Fruit fly (Drosophila melanogaster) whole organism, wandering third instar larva: Measurements from ENCODE around the gene spz4.
A peak's percentile ranks its signal among the peaks of the same experiment; 100 is the strongest.

ENCODE experiments used
- Abd-B ChIP-seq: fragments of >200 bp; optimal IDR thresholded peaks from 2 replicates; lab custom pipeline; 2017; ENCODE audit warnings: missing biosample characterization, missing genetic modification characterization
- CG32264 ChIP-seq: fragments of 200-800 bp; sonication (Bioruptor generic); optimal IDR thresholded peaks from 2 replicates; lab custom pipeline; 2016; ENCODE audit warnings: missing biosample characterization, missing genetic modification characterization
- CG9705 ChIP-seq: fragments of 200-800 bp; sonication (Bioruptor generic); optimal IDR thresholded peaks from 2 replicates; lab custom pipeline; 2018; ENCODE audit warnings: missing biosample characterization, mild to moderate bottlenecking, missing genetic modification characterization
- CrebA ChIP-seq: fragments of 200-800 bp; sonication (Bioruptor generic); optimal IDR thresholded peaks from 2 replicates; lab custom pipeline; 2016; ENCODE audit warnings: missing biosample characterization, mild to moderate bottlenecking, missing genetic modification characterization, borderline replicate concordance
- Dfd ChIP-seq: fragments of >200 bp; optimal IDR thresholded peaks from 2 replicates; lab custom pipeline; 2017; ENCODE audit warnings: missing biosample characterization, missing genetic modification characterization
- Dif ChIP-seq: fragments of 200-275, 200-300 bp; sonication (Bioruptor generic); optimal IDR thresholded peaks from 2 replicates; lab custom pipeline; 2018; ENCODE audit warnings: missing biosample characterization, missing genetic modification characterization; ENCODE audit not compliant: partially characterized antibody
- GATAd ChIP-seq: sonication (Bioruptor generic); optimal IDR thresholded peaks from 2 replicates; lab custom pipeline; 2016; ENCODE audit warnings: missing biosample characterization, missing genetic modification characterization
- HLH106 ChIP-seq: fragments of 200-800 bp; optimal IDR thresholded peaks from 3 replicates; lab custom pipeline; 2019; ENCODE audit warnings: missing biosample characterization, mild to moderate bottlenecking, missing genetic modification characterization, moderate library complexity
- Hnf4 ChIP-seq: fragments of 200-800 bp; sonication (Bioruptor generic); optimal IDR thresholded peaks from 2 replicates; lab custom pipeline; 2016; ENCODE audit warnings: missing biosample characterization, mild to moderate bottlenecking, missing genetic modification characterization
- Hr78 ChIP-seq: fragments of >200 bp; optimal IDR thresholded peaks from 2 replicates; lab custom pipeline; 2017; ENCODE audit warnings: missing biosample characterization, missing genetic modification characterization
- Hr83 ChIP-seq: fragments of 200-300 bp; sonication (Bioruptor generic); optimal IDR thresholded peaks from 2 replicates; lab custom pipeline; 2016; ENCODE audit warnings: missing biosample characterization, mild to moderate bottlenecking, missing genetic modification characterization, moderate library complexity; ENCODE audit not compliant: poor library complexity, severe bottlenecking
- Jra ChIP-seq: sonication (Bioruptor generic); optimal IDR thresholded peaks from 2 replicates; lab custom pipeline; 2016; ENCODE audit warnings: missing biosample characterization, missing genetic modification characterization
- Mio ChIP-seq: sonication (Bioruptor generic); optimal IDR thresholded peaks from 2 replicates; lab custom pipeline; 2016; ENCODE audit warnings: missing biosample characterization, missing genetic modification characterization
- Myc ChIP-seq: fragments of >200 bp; optimal IDR thresholded peaks from 2 replicates; lab custom pipeline; 2017
- N ChIP-seq: fragments of >200 bp; optimal IDR thresholded peaks from 2 replicates; lab custom pipeline; 2018; ENCODE audit warnings: missing biosample characterization, missing external identifiers, missing genetic modification characterization
- OdsH ChIP-seq: fragments of 200-800 bp; sonication (Bioruptor generic); optimal IDR thresholded peaks from 2 replicates; lab custom pipeline; 2016; ENCODE audit warnings: missing biosample characterization, mild to moderate bottlenecking, missing genetic modification characterization
- Rel ChIP-seq, 2 experiments: fragments of 200-800 bp; sonication (Bioruptor generic) in 1 of 2; optimal IDR thresholded peaks; 2 replicates in 1 of 2; 3 replicates in 1 of 2; lab custom pipeline; 2016 to 2019; ENCODE audit warnings: mild to moderate bottlenecking in 2 of 2, missing biosample characterization in 2 of 2, missing genetic modification characterization in 2 of 2, moderate library complexity in 1 of 2
- Vsx2 ChIP-seq: fragments of 200-300, 225-300 bp; sonication (Bioruptor generic); optimal IDR thresholded peaks from 2 replicates; lab custom pipeline; 2018; ENCODE audit warnings: missing biosample characterization, missing genetic modification characterization; ENCODE audit not compliant: partially characterized antibody
- br ChIP-seq: fragments of 200-800 bp; sonication (Bioruptor generic); optimal IDR thresholded peaks from 2 replicates; lab custom pipeline; 2016; ENCODE audit warnings: missing biosample characterization, missing genetic modification characterization
- brk ChIP-seq: fragments of 200-800 bp; sonication (Bioruptor generic); optimal IDR thresholded peaks from 2 replicates; lab custom pipeline; 2016; ENCODE audit warnings: missing biosample characterization, mild to moderate bottlenecking, missing genetic modification characterization
- dl ChIP-seq, 2 experiments: fragments of 175-275, 200-275 bp in 1 of 2; fragments of 200-275 bp in 1 of 2; sonication (Bioruptor generic); optimal IDR thresholded peaks; lab custom pipeline; 2018; ENCODE audit warnings: mild to moderate bottlenecking in 2 of 2, missing biosample characterization in 2 of 2, missing genetic modification characterization in 2 of 2, moderate library complexity in 2 of 2; ENCODE audit not compliant: partially characterized antibody in 2 of 2, insufficient read depth in 1 of 2
- dmrt93B ChIP-seq: fragments of 200-800 bp; sonication (Bioruptor generic); optimal IDR thresholded peaks from 2 replicates; lab custom pipeline; 2018; ENCODE audit warnings: missing biosample characterization, mild to moderate bottlenecking, missing genetic modification characterization
- dsf ChIP-seq: sonication (Bioruptor generic); optimal IDR thresholded peaks from 2 replicates; lab custom pipeline; 2016; ENCODE audit warnings: missing biosample characterization, missing genetic modification characterization, borderline replicate concordance
- ey ChIP-seq: fragments of 200-800 bp; sonication (Bioruptor generic); optimal IDR thresholded peaks from 2 replicates; lab custom pipeline; 2016; ENCODE audit warnings: missing biosample characterization, missing genetic modification characterization
- foxo ChIP-seq, 2 experiments: fragments of 200-800 bp; sonication (Bioruptor generic); optimal IDR thresholded peaks; 2 replicates in 1 of 2; 3 replicates in 1 of 2; lab custom pipeline; 2016 to 2017; ENCODE audit warnings: missing biosample characterization in 2 of 2, missing genetic modification characterization in 2 of 2
- fru ChIP-seq: fragments of 200-800 bp; sonication (Bioruptor generic); optimal IDR thresholded peaks from 3 replicates; lab custom pipeline; 2016; ENCODE audit warnings: missing biosample characterization, mild to moderate bottlenecking, missing genetic modification characterization
- h ChIP-seq: fragments of 200-800 bp; sonication (Bioruptor generic); optimal IDR thresholded peaks from 3 replicates; lab custom pipeline; 2016; ENCODE audit warnings: missing biosample characterization, mild to moderate bottlenecking, missing genetic modification characterization
- jim ChIP-seq: fragments of 175-275, 200-325 bp; sonication (Bioruptor generic); optimal IDR thresholded peaks from 2 replicates; lab custom pipeline; 2016; ENCODE audit warnings: missing biosample characterization, mild to moderate bottlenecking, missing genetic modification characterization
- pan ChIP-seq: fragments of >200 bp; optimal IDR thresholded peaks from 2 replicates; lab custom pipeline; 2017
- psq ChIP-seq: fragments of 200-800 bp; sonication (Bioruptor generic); optimal IDR thresholded peaks from 3 replicates; lab custom pipeline; 2017; ENCODE audit warnings: missing biosample characterization, mild to moderate bottlenecking, missing genetic modification characterization, moderate library complexity
- rgr ChIP-seq: fragments of 200-800 bp; sonication (Bioruptor generic); optimal IDR thresholded peaks from 3 replicates; lab custom pipeline; 2016; ENCODE audit warnings: missing biosample characterization, mild to moderate bottlenecking, missing genetic modification characterization
- sage ChIP-seq: fragments of 200-800 bp; sonication (Bioruptor generic); optimal IDR thresholded peaks from 2 replicates; lab custom pipeline; 2016; ENCODE audit warnings: missing biosample characterization, mild to moderate bottlenecking, missing genetic modification characterization
- sv ChIP-seq: fragments of 200-800 bp; sonication (Bioruptor generic); optimal IDR thresholded peaks from 3 replicates; lab custom pipeline; 2016; ENCODE audit warnings: missing biosample characterization, missing genetic modification characterization
- tai ChIP-seq: sonication (Bioruptor generic); optimal IDR thresholded peaks from 2 replicates; lab custom pipeline; 2016; ENCODE audit warnings: missing biosample characterization, missing genetic modification characterization
- usp ChIP-seq: fragments of >200 bp; optimal IDR thresholded peaks from 2 replicates; lab custom pipeline; 2017; ENCODE audit warnings: missing biosample characterization, missing genetic modification characterization
- woc ChIP-seq: sonication (Bioruptor generic); optimal IDR thresholded peaks from 2 replicates; lab custom pipeline; 2016; ENCODE audit warnings: missing biosample characterization, mild to moderate bottlenecking, missing genetic modification characterization

Gene spz4

dm6 chr2L:11502698-11503097, 1.2 kb downstream of the spz4 start:
- no peak for TF ChIP-seq sv (GFP tag; lab: Kevin White, UChicago)
- no peak for TF ChIP-seq tai

DNA sequence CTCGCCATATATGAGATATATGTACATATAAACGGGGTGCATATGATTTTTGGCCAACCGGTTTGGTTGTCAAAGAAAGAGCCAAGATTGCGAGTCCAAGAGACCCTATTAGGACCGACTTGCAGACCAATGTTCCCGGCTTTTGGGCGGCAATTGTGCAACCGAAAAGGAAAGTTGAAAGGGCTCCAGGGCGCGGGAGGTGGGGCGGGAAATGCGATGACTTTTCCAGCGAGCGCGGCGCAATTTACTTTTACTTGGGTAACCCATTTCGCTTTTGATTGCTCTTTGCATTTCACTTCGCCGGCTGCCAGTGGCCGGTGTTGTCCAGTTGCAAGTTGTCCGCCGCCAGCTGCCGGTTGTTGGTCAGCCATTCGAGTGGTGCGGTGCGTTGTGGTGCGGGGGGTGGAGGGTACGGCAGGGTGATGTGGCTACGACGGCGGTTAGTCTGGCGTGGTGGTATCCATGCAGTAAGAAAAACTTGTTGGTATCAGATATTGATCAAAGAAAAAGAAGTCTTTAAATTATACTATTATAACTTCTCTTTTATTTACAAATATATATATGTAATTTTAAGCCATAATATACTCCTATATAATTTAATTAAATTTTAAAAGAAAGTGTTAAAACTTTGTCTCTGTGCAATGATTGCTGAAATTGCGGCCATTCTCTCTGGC, 3.5 kb downstream of the spz4 start:
- peak; percentile 41 for TF ChIP-seq psq
- no peak for TF ChIP-seq brk (GFP tag; lab: Kevin White, UChicago)
- no peak for TF ChIP-seq tai
- no peak for TF ChIP-seq ey (GFP tag; lab: Kevin White, UChicago)
- TF ChIP-seq pan (lab: Kevin White, UChicago): no peak
- peak; percentile 25 for TF ChIP-seq dmrt93B (GFP tag; lab: Kevin White, UChicago)
- TF ChIP-seq Hr78 (GFP tag; lab: Kevin White, UChicago): no peak
- no peak for TF ChIP-seq woc (GFP tag; lab: Kevin White, UChicago)
- TF ChIP-seq HLH106 (tag; lab: Kevin White, UChicago): peak; percentile 44
- no peak for TF ChIP-seq Hr83 (GFP tag; lab: Kevin White, UChicago)
- TF ChIP-seq, all 38 proteins: peak for 3

DNA sequence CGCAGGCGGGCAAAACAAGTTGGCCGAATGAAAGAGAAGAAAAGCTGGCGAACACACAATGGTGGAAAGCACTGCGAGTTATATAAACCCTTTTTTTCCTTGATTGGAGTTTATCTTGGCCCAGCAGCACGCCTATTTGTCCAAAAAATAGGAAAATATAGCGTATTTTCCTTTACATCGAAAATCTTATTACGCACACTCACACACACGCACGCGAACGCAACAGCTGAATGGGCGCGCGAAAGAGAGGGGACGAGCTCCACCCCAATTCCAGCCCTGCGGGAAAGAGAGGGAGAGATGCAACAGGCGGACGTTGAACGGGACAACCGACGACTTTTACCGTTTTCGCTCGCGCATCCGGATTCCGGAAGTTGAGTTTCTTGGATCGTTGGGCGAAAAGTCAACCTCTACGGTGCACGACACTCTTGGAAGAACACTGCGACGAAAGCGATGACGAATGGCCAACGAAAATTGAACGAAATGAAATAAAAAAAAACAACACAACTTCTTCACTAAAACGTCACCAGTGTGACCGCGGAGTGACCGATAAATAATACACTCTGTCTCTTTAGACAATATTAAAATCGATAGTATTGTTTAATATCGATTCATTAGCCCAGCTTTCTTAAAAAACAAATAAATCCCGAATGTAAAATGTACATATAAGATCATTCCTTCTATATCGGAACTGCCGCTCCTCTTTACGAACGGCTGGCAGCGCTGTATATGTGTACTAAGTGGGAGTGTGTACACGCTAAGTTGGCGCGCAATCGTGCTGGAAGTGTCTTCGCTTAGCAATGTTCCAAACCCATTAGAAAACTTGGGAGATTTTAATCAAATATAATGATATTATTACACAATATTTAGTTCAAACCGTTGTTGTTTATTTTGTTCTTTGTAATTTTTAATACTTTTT, 15.3 kb downstream of the spz4 start, which contains the start of the genes Dlg5 and CG4970:
Gene Dlg5, minus strand, starts transcription at position 556 of the 916 bp plus-strand sequence.
Gene CG4970, plus strand, starts transcription at position 866 of the 916 bp plus-strand sequence.
- TF ChIP-seq jim (GFP tag; lab: Kevin White, UChicago) (peak; percentile 40), Myc (lab: Kevin White, UChicago) (peak; percentile 58), fru (GFP tag; lab: Kevin White, UChicago) (no peak), rgr (GFP tag; lab: Kevin White, UChicago) (no peak), h (no peak), Hr78 (GFP tag; lab: Kevin White, UChicago) (no peak), psq (no peak), HLH106 (tag; lab: Kevin White, UChicago) (no peak), brk (GFP tag; lab: Kevin White, UChicago) (no peak), Hr83 (GFP tag; lab: Kevin White, UChicago) (no peak), ey (GFP tag; lab: Kevin White, UChicago) (no peak), Hnf4 (GFP tag; lab: Kevin White, UChicago) (no peak), dmrt93B (GFP tag; lab: Kevin White, UChicago) (no peak), pan (lab: Kevin White, UChicago) (no peak), sv (GFP tag; lab: Kevin White, UChicago) (no peak), Dfd (GFP tag; lab: Kevin White, UChicago) (no peak), dl (GFP tag; optimal IDR thresholded peaks at IDR 0.05; lab: Kevin White, UChicago; ENCODE audit: insufficient read depth in 1 of 2, partially characterized antibody in 2 of 2) (no peak), br (GFP tag; lab: Kevin White, UChicago) (no peak), woc (GFP tag; lab: Kevin White, UChicago) (no peak), Mio (no peak), N (peak; percentile 75), dsf (GFP tag; lab: Kevin White, UChicago) (no peak), Abd-B (peak; percentile 55), tai (no peak), Jra (GFP tag; lab: Kevin White, UChicago) (peak; percentile 1), Vsx2 (GFP tag; lab: Kevin White, UChicago) (no peak), sage (GFP tag; lab: Kevin White, UChicago) (no peak), CG32264 (no peak), CG9705 (GFP tag; lab: Kevin White, UChicago) (no peak), OdsH (GFP tag; lab: Kevin White, UChicago) (no peak), CrebA (GFP tag; lab: Kevin White, UChicago) (no peak), Dif (GFP tag; lab: Kevin White, UChicago) (no peak), usp (GFP tag; lab: Kevin White, UChicago) (no peak), Rel (GFP tag; optimal IDR thresholded peaks at IDR 0.05; lab: Kevin White, UChicago) (no peak), Rel (tag; optimal IDR thresholded peaks at IDR 0.05; lab: Kevin White, UChicago) (no peak), foxo (GFP tag; optimal IDR thresholded peaks at IDR 0.05; lab: Kevin White, UChicago) (no peak), GATAd (no peak)
